Worm (Caenorhabditis elegans) whole organism, early embryonic: ENCODE data around the gene Y69A2AR.31.

ENCODE experiments used
- B0310.2 ChIP-seq: sonication (generic microtip); optimal IDR thresholded peaks from 2 replicates; lab custom pipeline; 2016; ENCODE audit warnings: mild to moderate bottlenecking, missing genetic modification characterization, missing compliant biosample characterization
- F13C5.2 ChIP-seq: sonication (generic microtip); optimal IDR thresholded peaks from 2 replicates; lab custom pipeline; 2017; ENCODE audit warnings: mild to moderate bottlenecking, missing genetic modification characterization, inconsistent platforms, missing compliant biosample characterization
- ama-1 ChIP-seq: fragments of 150-350 bp; optimal IDR thresholded peaks from 2 replicates; lab custom pipeline; 2014
- flt-1 ChIP-seq: fragments of 200-800 bp; sonication (Bioruptor generic); IDR thresholded peaks from 2 replicates; pipeline ENCODE4 v1.3.6; 2022; ENCODE audit warnings: missing genetic modification characterization, missing compliant biosample characterization
- hnd-1 ChIP-seq: sonication (generic microtip); optimal IDR thresholded peaks from 2 replicates; lab custom pipeline; 2016; ENCODE audit warnings: missing genetic modification characterization, missing compliant biosample characterization
- scrt-1 ChIP-seq: fragments of 200-800 bp; sonication (Bioruptor generic); IDR thresholded peaks from 2 replicates; pipeline ENCODE4 v1.3.6; 2022; ENCODE audit warnings: missing genetic modification characterization, missing compliant biosample characterization
- sea-1 ChIP-seq: fragments of 200-800 bp; sonication (Bioruptor generic); conservative IDR thresholded peaks from 2 replicates; pipeline ENCODE4 v1.3.6; 2022; ENCODE audit warnings: missing genetic modification characterization, missing compliant biosample characterization
- tbx-11 ChIP-seq: fragments of 200-800 bp; sonication (Bioruptor generic); IDR thresholded peaks from 2 replicates; pipeline ENCODE4 v1.3.6; 2022; ENCODE audit warnings: missing genetic modification characterization, missing compliant biosample characterization
- tbx-37 ChIP-seq: fragments of 200-800 bp; sonication (Bioruptor generic); conservative IDR thresholded peaks from 2 replicates; pipeline ENCODE4 v1.3.6; 2022; ENCODE audit warnings: missing genetic modification reagents, missing genetic modification characterization, missing compliant biosample characterization

- no peak for TF ChIP-seq tbx-11 (GFP tag; lab: Robert Waterston, UW)
- TF ChIP-seq scrt-1 (GFP tag; lab: Robert Waterston, UW): no peak
- TF ChIP-seq F13C5.2: no peak
- TF ChIP-seq hnd-1 (tag; lab: Kevin White, UChicago): no peak
- no peak for TF ChIP-seq ama-1
- TF ChIP-seq sea-1 (GFP tag; lab: Robert Waterston, UW): no peak
- TF ChIP-seq B0310.2 (tag; lab: Kevin White, UChicago): no peak
- TF ChIP-seq tbx-37 (GFP tag; lab: Robert Waterston, UW): no peak
- TF ChIP-seq flt-1 (GFP tag; lab: Robert Waterston, UW): no peak
These were observed at the start of gene Y69A2AR.31 for ce11 chrIV:2663953-2664900.
